Worm (Caenorhabditis elegans): ENCODE results near the gene F09E5.14.

F09E5.14 gene

DNA sequence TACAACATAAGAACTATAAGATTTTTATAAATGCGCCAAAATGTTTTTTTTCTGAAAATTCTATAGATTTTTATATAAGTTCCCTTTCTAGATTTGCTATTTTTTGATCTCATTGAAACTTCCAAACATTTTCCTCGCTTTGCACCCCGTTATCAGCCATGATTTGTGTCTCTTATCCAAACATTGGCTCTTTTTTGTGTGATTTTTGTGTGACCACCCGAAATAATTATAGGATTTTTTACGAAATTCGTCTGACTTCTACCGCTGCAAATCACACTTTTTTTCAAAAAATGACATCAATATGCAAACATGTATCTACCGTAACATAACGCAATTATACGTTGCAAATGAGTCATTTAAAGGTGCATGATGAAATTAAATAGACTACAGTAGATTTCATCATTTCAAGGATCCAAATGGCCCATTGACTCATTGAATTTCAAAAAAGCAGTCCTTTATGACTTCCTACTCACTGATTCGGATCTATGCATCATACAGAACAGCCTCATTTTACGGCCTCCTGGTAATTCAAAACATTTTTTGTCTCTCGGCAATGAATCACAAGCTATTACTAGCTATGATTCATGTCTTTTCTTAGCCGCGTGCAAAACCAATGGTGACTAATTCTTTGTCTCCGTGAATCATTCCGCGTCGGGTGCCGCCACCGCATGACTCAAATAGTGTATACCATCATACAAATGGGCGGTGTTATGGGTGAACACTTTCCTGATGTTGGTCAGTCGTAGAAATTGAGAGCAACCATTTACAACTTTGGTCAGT, 12.1 kb downstream of the F09E5.14 start:
- peak; percentile 21 for TF ChIP-seq dve-1 (tag; optimal IDR thresholded peaks at IDR 0.05; ENCODE audit: insufficient read depth)
- TF ChIP-seq mdl-1 (tag; optimal IDR thresholded peaks at IDR 0.05), result peak; percentile 35 to 37
- TF ChIP-seq Y5F2A.4 (GFP tag; optimal IDR thresholded peaks at IDR 0.05), result no peak
- TF ChIP-seq saeg-2 (GFP tag; IDR thresholded peaks at IDR 0.05), result no peak
- TF ChIP-seq dmd-6 (GFP tag; IDR thresholded peaks at IDR 0.05), result peak; percentile 64
- TF ChIP-seq nhr-76 (tag; optimal IDR thresholded peaks at IDR 0.05), result no peak
- no peak for TF ChIP-seq ZK337.2 (GFP tag; IDR thresholded peaks at IDR 0.05)
- TF ChIP-seq pha-4 (GFP tag; IDR thresholded peaks at IDR 0.05), result no peak
- TF ChIP-seq pha-4 (tag; optimal IDR thresholded peaks at IDR 0.05), result peak; percentile 5
- TF ChIP-seq spr-3 (GFP tag; optimal IDR thresholded peaks at IDR 0.05), result no peak
- no peak for TF ChIP-seq lin-38 (GFP tag; IDR thresholded peaks at IDR 0.05)
- TF ChIP-seq ces-1 (GFP tag; optimal IDR thresholded peaks at IDR 0.05), result no peak
- TF ChIP-seq nhr-6 (tag; optimal IDR thresholded peaks at IDR 0.05), result peak; percentile 62
- no peak for TF ChIP-seq ceh-20 (GFP tag; IDR thresholded peaks at IDR 0.05)
- no peak for TF ChIP-seq snpc-1.2 (GFP tag; IDR thresholded peaks at IDR 0.05)
- no peak for TF ChIP-seq lin-1 (GFP tag; IDR thresholded peaks at IDR 0.05)
- peak in 1 of 2 experiments; percentile 9 for TF ChIP-seq hif-1 (tag; optimal IDR thresholded peaks at IDR 0.05)
- TF ChIP-seq hlh-30 (tag; optimal IDR thresholded peaks at IDR 0.05; ENCODE audit: insufficient read depth), result peak; percentile 38
- no peak for TF ChIP-seq php-3 (GFP tag; IDR thresholded peaks at IDR 0.05)
- no peak for TF ChIP-seq ztf-7 (tag; optimal IDR thresholded peaks at IDR 0.05)
- no peak for TF ChIP-seq tag-97 (GFP tag; IDR thresholded peaks at IDR 0.05)
- TF ChIP-seq vab-7 (GFP tag; IDR thresholded peaks at IDR 0.05), result no peak
- no peak for TF ChIP-seq cey-2 (tag; optimal IDR thresholded peaks at IDR 0.05; ENCODE audit: borderline replicate concordance, insufficient read depth)
- no peak for TF ChIP-seq aly-2 (tag; optimal IDR thresholded peaks at IDR 0.05)
- peak in 1 of 2 experiments; percentile 96 for TF ChIP-seq unc-62 (GFP tag; optimal IDR thresholded peaks at IDR 0.05 in 1 of 2)
- no peak for TF ChIP-seq unc-62 (tag; optimal IDR thresholded peaks at IDR 0.05)
- peak; percentile 7 for TF ChIP-seq duxl-1 (tag; optimal IDR thresholded peaks at IDR 0.05; ENCODE audit: poor library complexity)
- TF ChIP-seq pqm-1 (tag; optimal IDR thresholded peaks at IDR 0.05), result peak; percentile 76
- no peak for TF ChIP-seq skn-1 (tag; optimal IDR thresholded peaks at IDR 0.05)
- TF ChIP-seq fos-1 (tag; optimal IDR thresholded peaks at IDR 0.05), result peak; percentile 44
- no peak for TF ChIP-seq egl-43 (GFP tag; IDR thresholded peaks at IDR 0.05)
- peak; percentile 2 for TF ChIP-seq hlh-11 (tag; optimal IDR thresholded peaks at IDR 0.05)

DNA sequence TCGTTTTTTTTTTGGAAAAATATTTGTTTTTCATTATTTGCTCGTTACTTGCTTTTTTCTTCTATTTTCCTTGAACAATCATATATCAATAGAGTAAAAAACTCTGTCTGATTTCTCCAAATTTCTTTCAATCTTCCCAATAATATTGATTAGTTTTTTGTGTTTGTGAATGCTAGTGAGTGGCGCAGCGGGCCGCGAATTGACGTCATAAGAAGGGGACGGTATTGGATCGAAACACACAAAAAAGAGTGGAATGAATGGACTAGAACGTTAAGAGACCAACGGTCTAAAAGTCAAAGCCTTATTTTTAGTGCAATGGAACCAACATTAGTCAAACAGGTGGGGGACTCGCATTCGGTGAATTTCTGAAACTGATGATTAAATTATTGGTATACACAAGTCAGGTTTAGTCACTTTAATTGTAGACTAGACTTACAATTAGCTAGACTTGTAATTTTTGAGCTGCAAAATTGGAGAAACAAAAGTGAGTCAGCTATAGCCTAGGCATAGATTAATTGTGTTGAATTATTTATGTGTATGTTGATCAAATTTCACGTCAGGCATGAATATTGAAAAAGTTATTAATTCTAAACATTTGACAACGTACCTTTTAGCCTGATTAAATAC, 12.9 kb downstream of the F09E5.14 start:
- TF ChIP-seq sdz-12 (GFP tag; optimal IDR thresholded peaks at IDR 0.05) (no peak), mdt-29 (GFP tag; IDR thresholded peaks at IDR 0.05) (no peak), nhr-11 (tag; optimal IDR thresholded peaks at IDR 0.05) (peak; percentile 52), dve-1 (tag; optimal IDR thresholded peaks at IDR 0.05; ENCODE audit: insufficient read depth) (peak; percentile 11), nhr-77 (tag; optimal IDR thresholded peaks at IDR 0.05) (peak; percentile 11), ceh-82 (tag; optimal IDR thresholded peaks at IDR 0.05) (no peak), nhr-41 (GFP tag; IDR thresholded peaks at IDR 0.05) (no peak), spr-3 (GFP tag; optimal IDR thresholded peaks at IDR 0.05) (no peak), nhr-28 (tag; optimal IDR thresholded peaks at IDR 0.05) (peak; percentile 52), unc-39 (tag; optimal IDR thresholded peaks at IDR 0.05) (no peak), saeg-2 (GFP tag; IDR thresholded peaks at IDR 0.05) (no peak), unc-62 (GFP tag; optimal IDR thresholded peaks at IDR 0.05 in 1 of 2) (peak in 1 of 2 experiments; percentile 31), unc-62 (tag; optimal IDR thresholded peaks at IDR 0.05) (no peak), php-3 (GFP tag; IDR thresholded peaks at IDR 0.05) (no peak), dpl-1 (GFP tag; optimal IDR thresholded peaks at IDR 0.05) (no peak), egl-27 (tag; optimal IDR thresholded peaks at IDR 0.05) (no peak), lsy-2 (tag; optimal IDR thresholded peaks at IDR 0.05) (peak in 1 of 2 experiments; percentile 6), ceh-44 (GFP tag; IDR thresholded peaks at IDR 0.05) (no peak), daf-16 (GFP tag; optimal IDR thresholded peaks at IDR 0.05) (no peak), daf-16 (tag; optimal IDR thresholded peaks at IDR 0.05) (peak; percentile 15), pha-4 (GFP tag; IDR thresholded peaks at IDR 0.05) (no peak), pha-4 (tag; optimal IDR thresholded peaks at IDR 0.05) (peak; percentile 16), dmd-6 (GFP tag; IDR thresholded peaks at IDR 0.05) (peak; percentile 26; the same call in 1 of the 2 replicates), zip-11 (GFP tag; IDR thresholded peaks at IDR 0.05) (no peak), aha-1 (tag) (peak; percentile 76), hlh-11 (tag; optimal IDR thresholded peaks at IDR 0.05) (peak; percentile 23)

All from whole organism, L4 larva.